Worm (Caenorhabditis elegans) whole organism, L2 larva: ENCODE measurements around the gene ptr-4.

Source experiments
- C34F6.9 ChIP-seq: fragments of 150-350 bp; optimal IDR thresholded peaks from 2 replicates; lab custom pipeline; 2014; ENCODE audit warnings: missing biosample characterization, missing genetic modification characterization
- F13H6.1 ChIP-seq: sonication (generic microtip); optimal IDR thresholded peaks from 2 replicates; lab custom pipeline; 2016; ENCODE audit warnings: missing genetic modification characterization, missing compliant biosample characterization
- R02D3.7 ChIP-seq: fragments of 150-350 bp; optimal IDR thresholded peaks from 2 replicates; lab custom pipeline; 2014; ENCODE audit warnings: missing biosample characterization, missing genetic modification characterization
- Y55F3AM.14 ChIP-seq: fragments of 200-800 bp; sonication (Bioruptor generic); optimal IDR thresholded peaks from 2 replicates; lab custom pipeline; 2018; ENCODE audit warnings: mild to moderate bottlenecking, missing genetic modification characterization, missing compliant biosample characterization
- ama-1 ChIP-seq: fragments of 150-350 bp; optimal IDR thresholded peaks from 2 replicates; lab custom pipeline; 2018; ENCODE audit warnings: inconsistent platforms
- blmp-1 ChIP-seq: sonication (generic microtip); optimal IDR thresholded peaks from 2 replicates; lab custom pipeline; 2017; ENCODE audit warnings: missing genetic modification characterization, mild to moderate bottlenecking, missing compliant biosample characterization, antibody characterized with exemption, moderate library complexity; ENCODE audit not compliant: insufficient read depth
- ceh-16 ChIP-seq: fragments of 150-350 bp; optimal IDR thresholded peaks from 2 replicates; lab custom pipeline; 2014; ENCODE audit warnings: missing biosample characterization, missing genetic modification characterization
- ceh-82 ChIP-seq: fragments of 150-350 bp; optimal IDR thresholded peaks from 2 replicates; lab custom pipeline; 2014; ENCODE audit warnings: missing biosample characterization, missing genetic modification characterization
- crh-2 ChIP-seq: sonication (generic microtip); optimal IDR thresholded peaks from 2 replicates; lab custom pipeline; 2017; ENCODE audit warnings: missing biosample characterization, missing genetic modification characterization
- dmd-4 ChIP-seq: sonication (generic microtip); optimal IDR thresholded peaks from 2 replicates; lab custom pipeline; 2017; ENCODE audit warnings: missing biosample characterization, missing genetic modification characterization
- egl-27 ChIP-seq: sonication (generic microtip); optimal IDR thresholded peaks from 3 replicates; lab custom pipeline; 2017; ENCODE audit warnings: missing biosample characterization, missing genetic modification reagents, missing genetic modification characterization
- fos-1 ChIP-seq: fragments of 150-350 bp; optimal IDR thresholded peaks from 2 replicates; lab custom pipeline; 2014; ENCODE audit warnings: missing biosample characterization, missing genetic modification characterization
- gmeb-1 ChIP-seq: fragments of 150-350 bp; optimal IDR thresholded peaks from 2 replicates; lab custom pipeline; 2014; ENCODE audit warnings: missing biosample characterization, missing genetic modification characterization
- lin-13 ChIP-seq: fragments of 150-350 bp; optimal IDR thresholded peaks from 2 replicates; lab custom pipeline; 2014; ENCODE audit warnings: missing biosample characterization, missing genetic modification reagents, missing genetic modification characterization
- lsy-2 ChIP-seq, 2 experiments: fragments of 150-350 bp in 1 of 2; sonication (generic microtip) in 1 of 2; optimal IDR thresholded peaks; 2 replicates each; lab custom pipeline; 2014 to 2017; ENCODE audit warnings: missing biosample characterization in 2 of 2, missing genetic modification characterization in 2 of 2
- mab-5 ChIP-seq: fragments of 150-350 bp; optimal IDR thresholded peaks from 2 replicates; lab custom pipeline; 2014; ENCODE audit warnings: missing biosample characterization, missing genetic modification characterization
- mbf-1 ChIP-seq: sonication (generic microtip); optimal IDR thresholded peaks from 2 replicates; lab custom pipeline; 2017; ENCODE audit warnings: missing biosample characterization, missing genetic modification characterization
- mdl-1 ChIP-seq, 2 experiments: fragments of 150-350 bp in 1 of 2; sonication (generic microtip) in 1 of 2; optimal IDR thresholded peaks; 2 replicates each; lab custom pipeline; 2017; ENCODE audit warnings: missing biosample characterization in 2 of 2, missing genetic modification characterization in 2 of 2
- nhr-10 ChIP-seq: sonication (generic microtip); optimal IDR thresholded peaks from 2 replicates; lab custom pipeline; 2017; ENCODE audit warnings: missing biosample characterization, missing genetic modification characterization
- nhr-11 ChIP-seq: fragments of 150-350 bp; optimal IDR thresholded peaks from 2 replicates; lab custom pipeline; 2014; ENCODE audit warnings: missing biosample characterization, missing genetic modification characterization
- nhr-12 ChIP-seq: fragments of 150-350 bp; optimal IDR thresholded peaks from 2 replicates; lab custom pipeline; 2014; ENCODE audit warnings: missing biosample characterization, missing genetic modification characterization
- nhr-129 ChIP-seq: fragments of 150-350 bp; optimal IDR thresholded peaks from 2 replicates; lab custom pipeline; 2014; ENCODE audit warnings: missing biosample characterization, missing genetic modification characterization
- nhr-21 ChIP-seq: fragments of 150-350 bp; optimal IDR thresholded peaks from 2 replicates; lab custom pipeline; 2014; ENCODE audit warnings: missing biosample characterization, missing genetic modification characterization
- nhr-237 ChIP-seq: fragments of 150-350 bp; optimal IDR thresholded peaks from 2 replicates; lab custom pipeline; 2014; ENCODE audit warnings: missing biosample characterization, missing genetic modification characterization
- nhr-25 ChIP-seq: fragments of 150-350 bp; sonication (generic microtip); optimal IDR thresholded peaks from 3 replicates; lab custom pipeline; 2014; ENCODE audit warnings: missing biosample characterization, missing genetic modification characterization
- nhr-6 ChIP-seq: fragments of 150-350 bp; optimal IDR thresholded peaks from 2 replicates; lab custom pipeline; 2014; ENCODE audit warnings: missing biosample characterization, missing genetic modification characterization
- nhr-77 ChIP-seq: fragments of 150-350 bp; optimal IDR thresholded peaks from 2 replicates; lab custom pipeline; 2014; ENCODE audit warnings: missing biosample characterization, missing genetic modification characterization
- peb-1 ChIP-seq: fragments of 150-350 bp; optimal IDR thresholded peaks from 2 replicates; lab custom pipeline; 2014; ENCODE audit warnings: missing biosample characterization, missing genetic modification characterization
- sem-4 ChIP-seq: fragments of 150-350 bp; optimal IDR thresholded peaks from 2 replicates; lab custom pipeline; 2014; ENCODE audit warnings: missing biosample characterization, missing genetic modification reagents, missing genetic modification characterization
- skn-1 ChIP-seq: sonication (generic microtip); optimal IDR thresholded peaks from 2 replicates; lab custom pipeline; 2017; ENCODE audit warnings: missing biosample characterization, missing genetic modification characterization
- sma-3 ChIP-seq: sonication (generic microtip); optimal IDR thresholded peaks from 2 replicates; lab custom pipeline; 2016; ENCODE audit warnings: missing genetic modification reagents, missing genetic modification characterization, missing compliant biosample characterization
- sma-9 ChIP-seq, 2 experiments: fragments of 150-350 bp in 1 of 2; sonication (generic microtip) in 1 of 2; optimal IDR thresholded peaks; 2 replicates each; lab custom pipeline; 2014 to 2016; ENCODE audit warnings: missing genetic modification characterization in 2 of 2, mild to moderate bottlenecking in 1 of 2, missing biosample characterization in 1 of 2, missing compliant biosample characterization in 1 of 2, missing genetic modification reagents in 1 of 2, moderate library complexity in 1 of 2
- snpc-4 ChIP-seq: fragments of 150-350 bp; optimal IDR thresholded peaks from 2 replicates; lab custom pipeline; 2014; ENCODE audit warnings: missing biosample characterization, missing genetic modification characterization
- unc-39 ChIP-seq: fragments of 150-350 bp; optimal IDR thresholded peaks from 2 replicates; lab custom pipeline; 2014; ENCODE audit warnings: missing biosample characterization, missing genetic modification characterization
- unc-55 ChIP-seq: fragments of 150-350 bp; sonication (generic microtip); optimal IDR thresholded peaks from 3 replicates; lab custom pipeline; 2014; ENCODE audit warnings: missing biosample characterization, missing genetic modification reagents, missing genetic modification characterization
- ztf-1 ChIP-seq: fragments of 200-800 bp; sonication (Bioruptor generic); conservative IDR thresholded peaks from 2 replicates; pipeline ENCODE4 v1.3.6; 2022; ENCODE audit warnings: missing genetic modification characterization, missing compliant biosample characterization
- ztf-11 ChIP-seq: sonication (generic microtip); optimal IDR thresholded peaks from 2 replicates; lab custom pipeline; 2017; ENCODE audit warnings: missing biosample characterization, missing genetic modification characterization
- ztf-4 ChIP-seq: fragments of 150-350 bp; optimal IDR thresholded peaks from 2 replicates; lab custom pipeline; 2014; ENCODE audit warnings: missing biosample characterization, missing genetic modification characterization

Gene ptr-4

ce11 chrX:6050849-6051248 is 14.9 kb downstream of the ptr-4 start:
- TF ChIP-seq ztf-4 (tag; lab: Kevin White, UChicago) (no peak), dmd-4 (no peak), nhr-12 (tag; lab: Kevin White, UChicago) (no peak), nhr-25 (tag; lab: Kevin White, UChicago) (peak; percentile 22), unc-39 (tag; lab: Kevin White, UChicago) (no peak), snpc-4 (tag; lab: Kevin White, UChicago) (no peak), blmp-1 (tag; lab: Kevin White, UChicago) (peak; percentile 60), gmeb-1 (no peak), sma-9 (GFP tag; optimal IDR thresholded peaks at IDR 0.05; lab: Kevin White, UChicago) (peak; percentile 47), sma-9 (tag; optimal IDR thresholded peaks at IDR 0.05; lab: Kevin White, UChicago) (no peak), nhr-129 (tag; lab: Kevin White, UChicago) (no peak), egl-27 (tag; lab: Kevin White, UChicago) (no peak), sma-3 (GFP tag; lab: Kevin White, UChicago) (peak; percentile 38)

ce11 chrX:6050078-6050477 is 15.7 kb downstream of the ptr-4 start:
- peak; percentile 38 for TF ChIP-seq sma-3 (GFP tag; lab: Kevin White, UChicago)
- no peak for TF ChIP-seq mdl-1 (tag; optimal IDR thresholded peaks at IDR 0.05; lab: Kevin White, UChicago)
- no peak for TF ChIP-seq peb-1 (tag; lab: Kevin White, UChicago)
- peak; percentile 56 for TF ChIP-seq fos-1 (tag; lab: Kevin White, UChicago)
- TF ChIP-seq lsy-2 (tag; optimal IDR thresholded peaks at IDR 0.05; lab: Kevin White, UChicago) = peak in 1 of 2 experiments; percentile 20
- peak; percentile 37 for TF ChIP-seq nhr-21 (tag; lab: Kevin White, UChicago)
- TF ChIP-seq nhr-129 (tag; lab: Kevin White, UChicago) = peak; percentile 45

- TF ChIP-seq nhr-237 (tag; lab: Kevin White, UChicago) (no peak), nhr-129 (tag; lab: Kevin White, UChicago) (no peak), fos-1 (tag; lab: Kevin White, UChicago) (no peak), R02D3.7 (tag; lab: Kevin White, UChicago) (no peak), ceh-16 (tag; lab: Kevin White, UChicago) (no peak), nhr-6 (tag; lab: Kevin White, UChicago) (no peak), unc-39 (tag; lab: Kevin White, UChicago) (no peak), ztf-11 (tag; lab: Kevin White, UChicago) (no peak), nhr-10 (no peak), nhr-77 (tag; lab: Kevin White, UChicago) (no peak), Y55F3AM.14 (GFP tag; lab: Kevin White, UChicago) (no peak), egl-27 (tag; lab: Kevin White, UChicago) (no peak), F13H6.1 (tag; lab: Kevin White, UChicago) (no peak), mbf-1 (no peak), sma-9 (GFP tag; optimal IDR thresholded peaks at IDR 0.05; lab: Kevin White, UChicago) (no peak), sma-9 (tag; optimal IDR thresholded peaks at IDR 0.05; lab: Kevin White, UChicago) (no peak), gmeb-1 (no peak), ceh-82 (tag; lab: Kevin White, UChicago) (no peak), ztf-1 (no peak)
- TF ChIP-seq, all 48 proteins: peak for 0
Observed at ce11 chrX:6048508-6048907, 17.3 kb downstream of the ptr-4 start, which contains the start of gene pak-1. Gene pak-1, minus strand, starts transcription at chrX:6048608.

ce11 chrX:6043283-6043682 is 22.5 kb downstream of the ptr-4 start:
- TF ChIP-seq crh-2 (peak; percentile 1), mab-5 (tag; lab: Kevin White, UChicago) (no peak), nhr-129 (tag; lab: Kevin White, UChicago) (peak; percentile 34), F13H6.1 (tag; lab: Kevin White, UChicago) (peak; percentile 39)

ce11 chrX:6041995-6042481 is 23.7 kb downstream of the ptr-4 start:
- TF ChIP-seq ztf-4 (tag; lab: Kevin White, UChicago) (peak; percentile 78), ama-1 (lab: Kevin White, UChicago) (peak; percentile 75), nhr-25 (tag; lab: Kevin White, UChicago) (peak; percentile 80), sem-4 (tag; lab: Kevin White, UChicago) (peak; percentile 86), unc-39 (tag; lab: Kevin White, UChicago) (no peak), C34F6.9 (tag; lab: Kevin White, UChicago) (peak; percentile 44), sma-3 (GFP tag; lab: Kevin White, UChicago) (peak; percentile 90), gmeb-1 (peak; percentile 56), ceh-16 (tag; lab: Kevin White, UChicago) (no peak), skn-1 (tag; lab: Kevin White, UChicago) (no peak), nhr-21 (tag; lab: Kevin White, UChicago) (peak; percentile 83), nhr-6 (tag; lab: Kevin White, UChicago) (peak; percentile 74), F13H6.1 (tag; lab: Kevin White, UChicago) (peak; percentile 90), fos-1 (tag; lab: Kevin White, UChicago) (peak; percentile 75), Y55F3AM.14 (GFP tag; lab: Kevin White, UChicago) (peak; percentile 24), nhr-11 (tag; lab: Kevin White, UChicago) (no peak), R02D3.7 (tag; lab: Kevin White, UChicago) (no peak), nhr-12 (tag; lab: Kevin White, UChicago) (no peak), egl-27 (tag; lab: Kevin White, UChicago) (peak; percentile 75), nhr-10 (peak; percentile 25), blmp-1 (tag; lab: Kevin White, UChicago) (peak; percentile 59), peb-1 (tag; lab: Kevin White, UChicago) (no peak), mdl-1 (tag; optimal IDR thresholded peaks at IDR 0.05; lab: Kevin White, UChicago) (peak in 1 of 2 experiments; percentile 26), sma-9 (GFP tag; optimal IDR thresholded peaks at IDR 0.05; lab: Kevin White, UChicago) (peak; percentile 86), sma-9 (tag; optimal IDR thresholded peaks at IDR 0.05; lab: Kevin White, UChicago) (no peak), nhr-129 (tag; lab: Kevin White, UChicago) (peak; percentile 94), unc-55 (peak; percentile 10), lsy-2 (tag; optimal IDR thresholded peaks at IDR 0.05; lab: Kevin White, UChicago) (peak in 1 of 2 experiments; percentile 68), lin-13 (GFP tag; lab: Kevin White, UChicago) (peak; percentile 64), mab-5 (tag; lab: Kevin White, UChicago) (peak; percentile 4), crh-2 (peak; percentile 82)
